Fruit fly (Drosophila melanogaster) Kc167 (cell line): ENCODE results near the gene CCDC53.

ENCODE experiments used
- Myc ChIP-seq: fragments of >200 bp; optimal IDR thresholded peaks from 2 replicates; lab custom pipeline; 2017; ENCODE audit warnings: missing external identifiers
- h ChIP-seq: fragments of >200 bp; optimal IDR thresholded peaks from 3 replicates; lab custom pipeline; 2018; ENCODE audit warnings: missing external identifiers
- psq ChIP-seq: fragments of >200 bp; optimal IDR thresholded peaks from 2 replicates; lab custom pipeline; 2017; ENCODE audit warnings: missing external identifiers
- ttk ChIP-seq: sonication (Bioruptor generic); optimal IDR thresholded peaks from 2 replicates; lab custom pipeline; 2017; ENCODE audit warnings: missing external identifiers

DNA sequence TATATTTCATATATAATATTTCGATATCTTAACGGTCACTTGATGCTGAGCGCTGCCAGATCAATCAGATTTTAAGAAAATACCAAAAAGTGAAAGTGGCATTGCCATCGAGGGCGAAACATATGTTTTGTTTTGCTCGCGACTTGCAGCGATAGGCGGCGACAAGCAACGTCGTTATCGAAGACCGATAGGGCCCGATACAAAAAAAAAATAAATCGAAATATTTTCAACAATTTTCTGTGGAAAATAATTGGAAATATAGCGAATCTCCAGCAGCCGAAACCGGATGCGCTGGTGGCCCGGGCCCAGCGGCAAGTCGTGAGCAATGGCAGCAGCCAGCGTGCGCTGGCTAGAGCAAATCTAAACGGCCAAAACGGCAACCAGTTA, 2.4 kb downstream of the CCDC53 start, which contains the start of gene Megf8:
- TF ChIP-seq Myc (lab: Kevin White, UChicago) (no peak), h (lab: Kevin White, UChicago) (no peak), psq (lab: Kevin White, UChicago) (no peak), ttk (lab: Kevin White, UChicago) (no peak)
